Fruit fly (Drosophila melanogaster) whole organism, adult: ENCODE data around the gene NimC1.

Source experiments
- CG1620 ChIP-seq: fragments of 200-800 bp; sonication (Bioruptor generic); optimal IDR thresholded peaks from 2 replicates; lab custom pipeline; 2016; ENCODE audit warnings: missing biosample characterization, missing genetic modification characterization
- cic ChIP-seq: fragments of 200-800 bp; sonication (Bioruptor generic); optimal IDR thresholded peaks from 2 replicates; lab custom pipeline; 2017; ENCODE audit warnings: missing biosample characterization, mild to moderate bottlenecking, missing genetic modification characterization, moderate library complexity
- cnc ChIP-seq, 2 experiments: fragments of >200 bp; optimal IDR thresholded peaks; 2 replicates each; lab custom pipeline; 2017
- pad ChIP-seq: fragments of 200-800 bp; sonication (Bioruptor generic); optimal IDR thresholded peaks from 3 replicates; lab custom pipeline; 2017; ENCODE audit warnings: missing biosample characterization, missing genetic modification characterization, mild to moderate bottlenecking, moderate library complexity, missing genetic modification reagents
- toe ChIP-seq: fragments of 200-800 bp; sonication (Bioruptor generic); optimal IDR thresholded peaks from 2 replicates; lab custom pipeline; 2016; ENCODE audit warnings: missing biosample characterization, missing genetic modification characterization

dm6 chr2L:14024746-14025105, 48.2 kb upstream of the NimC1 start:
- TF ChIP-seq cnc (optimal IDR thresholded peaks at IDR 0.05; lab: Kevin White, UChicago) (no peak), cic (GFP tag; lab: Kevin White, UChicago) (no peak), CG1620 (GFP tag; lab: Kevin White, UChicago) (no peak), toe (no peak), pad (GFP tag; lab: Kevin White, UChicago) (no peak)
